Fruit fly (Drosophila melanogaster) whole organism, embryonic: ENCODE data around the gene Rpt4.

ENCODE experiments used
- B-H1 ChIP-seq: fragments of 200-800 bp; sonication (Bioruptor generic); IDR thresholded peaks from 3 replicates; pipeline ENCODE4 v1.3.6; 2022; ENCODE audit warnings: missing biosample characterization, missing genetic modification characterization
- CG10366 ChIP-seq: fragments of 200-800 bp; sonication (Bioruptor generic); IDR thresholded peaks from 2 replicates; pipeline ENCODE4 v1.3.6; 2022; ENCODE audit warnings: missing biosample characterization, missing genetic modification characterization
- CG11504 ChIP-seq: fragments of 200-800 bp; sonication (Bioruptor generic); optimal IDR thresholded peaks from 3 replicates; lab custom pipeline; 2019; ENCODE audit warnings: missing biosample characterization, mild to moderate bottlenecking, missing genetic modification characterization, moderate library complexity
- CG12219 ChIP-seq: fragments of 200-800 bp; sonication (Bioruptor generic); optimal IDR thresholded peaks from 3 replicates; lab custom pipeline; 2018; ENCODE audit warnings: missing biosample characterization, mild to moderate bottlenecking, missing genetic modification characterization
- CG12236 ChIP-seq: fragments of 200-800 bp; sonication (Bioruptor generic); optimal IDR thresholded peaks from 2 replicates; lab custom pipeline; 2016; ENCODE audit warnings: missing biosample characterization, missing genetic modification characterization
- CG15514 ChIP-seq: fragments of 200-800 bp; sonication (Bioruptor generic); optimal IDR thresholded peaks from 3 replicates; lab custom pipeline; 2017; ENCODE audit warnings: missing biosample characterization, missing genetic modification characterization, mild to moderate bottlenecking, moderate library complexity, missing genetic modification reagents
- CG15696 ChIP-seq: fragments of 200-800 bp; sonication (Bioruptor generic); optimal IDR thresholded peaks from 2 replicates; lab custom pipeline; 2019; ENCODE audit warnings: missing biosample characterization, mild to moderate bottlenecking, missing genetic modification characterization, moderate library complexity
- CG1647 ChIP-seq: fragments of 200-800 bp; sonication (Bioruptor generic); optimal IDR thresholded peaks from 3 replicates; lab custom pipeline; 2016; ENCODE audit warnings: missing biosample characterization, missing genetic modification characterization
- CG17328 ChIP-seq: fragments of 200-800 bp; sonication (Bioruptor generic); IDR thresholded peaks from 2 replicates; pipeline ENCODE4 v1.3.6; 2022; ENCODE audit warnings: missing biosample characterization, missing genetic modification characterization
- CG2116 ChIP-seq: fragments of 200-800 bp; sonication (Bioruptor generic); optimal IDR thresholded peaks from 3 replicates; lab custom pipeline; 2018; ENCODE audit warnings: missing biosample characterization, mild to moderate bottlenecking, missing genetic modification characterization
- CG32767 ChIP-seq: fragments of 200-800 bp; sonication (Bioruptor generic); IDR thresholded peaks from 2 replicates; pipeline ENCODE4 v1.3.6; 2022; ENCODE audit warnings: missing biosample characterization, missing genetic modification characterization
- CG33213 ChIP-seq: fragments of 200-800 bp; sonication (Bioruptor generic); optimal IDR thresholded peaks from 3 replicates; lab custom pipeline; 2016; ENCODE audit warnings: missing biosample characterization, missing genetic modification characterization
- CG34224 ChIP-seq: fragments of 200-800 bp; sonication (Bioruptor generic); IDR thresholded peaks from 3 replicates; pipeline ENCODE4 v1.3.6; 2022; ENCODE audit warnings: missing biosample characterization, missing genetic modification characterization; ENCODE audit not compliant: partially characterized antibody
- CG34422 ChIP-seq: fragments of 200-800 bp; sonication (Bioruptor generic); IDR thresholded peaks from 3 replicates; pipeline ENCODE4 v1.3.6; 2022; ENCODE audit warnings: missing biosample characterization, missing genetic modification characterization
- CG3847 ChIP-seq: fragments of 200-800 bp; sonication (Bioruptor generic); IDR thresholded peaks from 2 replicates; pipeline ENCODE4 v1.3.6; 2022; ENCODE audit warnings: missing biosample characterization, missing genetic modification characterization
- CG42726 ChIP-seq: fragments of 200-800 bp; sonication (Bioruptor generic); IDR thresholded peaks from 2 replicates; pipeline ENCODE4 v1.3.6; 2022; ENCODE audit warnings: missing biosample characterization, missing genetic modification characterization; ENCODE audit not compliant: partially characterized antibody
- CG6813 ChIP-seq: fragments of 200-800 bp; sonication (Bioruptor generic); optimal IDR thresholded peaks from 2 replicates; lab custom pipeline; 2017; ENCODE audit warnings: missing biosample characterization, missing genetic modification characterization, mild to moderate bottlenecking, moderate library complexity, missing genetic modification reagents
- CG7928 ChIP-seq: fragments of 200-800 bp; sonication (Bioruptor generic); optimal IDR thresholded peaks from 2 replicates; lab custom pipeline; 2017; ENCODE audit warnings: missing biosample characterization, mild to moderate bottlenecking, missing genetic modification characterization
- CG8089 ChIP-seq: fragments of 200-800 bp; sonication (Bioruptor generic); optimal IDR thresholded peaks from 3 replicates; lab custom pipeline; 2016; ENCODE audit warnings: missing biosample characterization, missing genetic modification characterization
- CG8765 ChIP-seq: fragments of 200-800 bp; sonication (Bioruptor generic); IDR thresholded peaks from 2 replicates; pipeline ENCODE4 v1.3.6; 2022; ENCODE audit warnings: missing biosample characterization, missing genetic modification characterization
- CG8924 ChIP-seq: fragments of 200-800 bp; optimal IDR thresholded peaks from 3 replicates; lab custom pipeline; 2019; ENCODE audit warnings: missing biosample characterization, mild to moderate bottlenecking, missing genetic modification characterization, moderate library complexity
- CG9437 ChIP-seq: fragments of 200-800 bp; sonication (Bioruptor generic); optimal IDR thresholded peaks from 2 replicates; lab custom pipeline; 2018; ENCODE audit warnings: missing biosample characterization, mild to moderate bottlenecking, missing genetic modification characterization
- CG9797 ChIP-seq: fragments of 200-800 bp; sonication (Bioruptor generic); optimal IDR thresholded peaks from 3 replicates; lab custom pipeline; 2018; ENCODE audit warnings: missing biosample characterization, mild to moderate bottlenecking, missing genetic modification characterization
- Doc3 ChIP-seq: fragments of 200-800 bp; sonication (Bioruptor generic); IDR thresholded peaks from 3 replicates; pipeline ENCODE4 v1.3.6; 2022; ENCODE audit warnings: missing biosample characterization, missing genetic modification characterization; ENCODE audit not compliant: partially characterized antibody
- Fer1 ChIP-seq: fragments of 200-800 bp; sonication (Bioruptor generic); optimal IDR thresholded peaks from 2 replicates; lab custom pipeline; 2017; ENCODE audit warnings: missing biosample characterization, mild to moderate bottlenecking, missing genetic modification characterization
- Kr ChIP-seq: fragments of 200-800 bp; sonication (Bioruptor generic); optimal IDR thresholded peaks from 2 replicates; lab custom pipeline; 2017; ENCODE audit warnings: missing biosample characterization, mild to moderate bottlenecking, missing genetic modification characterization
- Lhr ChIP-seq: fragments of 200-800 bp; sonication (Bioruptor generic); optimal IDR thresholded peaks from 3 replicates; lab custom pipeline; 2017; ENCODE audit warnings: mild to moderate bottlenecking, missing biosample characterization, missing genetic modification reagents, missing genetic modification characterization
- MESR4 ChIP-seq: fragments of 200-800 bp; sonication (Bioruptor generic); optimal IDR thresholded peaks from 2 replicates; lab custom pipeline; 2018; ENCODE audit warnings: missing biosample characterization, mild to moderate bottlenecking, missing genetic modification characterization, moderate library complexity
- Med ChIP-seq: fragments of 200-800 bp; sonication (Bioruptor generic); peaks from one replicate; lab custom pipeline; 2016; ENCODE audit warnings: missing biosample characterization, missing genetic modification characterization, mild to moderate bottlenecking, inconsistent platforms, moderate library complexity
- Pdp1 ChIP-seq, 2 experiments: fragments of 200-800 bp; sonication (Bioruptor generic); optimal IDR thresholded peaks; 3 replicates each; lab custom pipeline; 2016; ENCODE audit warnings: missing biosample characterization in 2 of 2, missing genetic modification characterization in 2 of 2, mild to moderate bottlenecking in 1 of 2, moderate library complexity in 1 of 2
- Rfx ChIP-seq: fragments of 200-800 bp; sonication (Bioruptor generic); IDR thresholded peaks from 2 replicates; pipeline ENCODE4 v1.3.6; 2022; ENCODE audit warnings: missing biosample characterization, missing genetic modification characterization
- amos ChIP-seq: fragments of 200-800 bp; sonication (Bioruptor generic); IDR thresholded peaks from 2 replicates; pipeline ENCODE4 v1.3.6; 2022; ENCODE audit warnings: missing biosample characterization, missing genetic modification characterization; ENCODE audit not compliant: partially characterized antibody
- ash1 ChIP-seq: fragments of 200-800 bp; sonication (Bioruptor generic); optimal IDR thresholded peaks from 2 replicates; lab custom pipeline; 2018; ENCODE audit warnings: missing biosample characterization, mild to moderate bottlenecking, missing genetic modification characterization
- bbx ChIP-seq: fragments of 200-800 bp; sonication (Bioruptor generic); IDR thresholded peaks from 2 replicates; pipeline ENCODE4 v1.3.6; 2022; ENCODE audit warnings: missing biosample characterization, missing genetic modification characterization; ENCODE audit not compliant: partially characterized antibody
- ewg ChIP-seq: fragments of 200-800 bp; sonication (Bioruptor generic); optimal IDR thresholded peaks from 3 replicates; lab custom pipeline; 2017; ENCODE audit warnings: mild to moderate bottlenecking, missing biosample characterization, missing genetic modification reagents, missing genetic modification characterization
- pita ChIP-seq: fragments of 200-800 bp; sonication (Bioruptor generic); optimal IDR thresholded peaks from 2 replicates; lab custom pipeline; 2017; ENCODE audit warnings: missing biosample characterization, mild to moderate bottlenecking, missing genetic modification characterization
- pnt ChIP-seq: fragments of 200-800 bp; sonication (Bioruptor generic); optimal IDR thresholded peaks from 3 replicates; lab custom pipeline; 2016; ENCODE audit warnings: missing biosample characterization, missing genetic modification characterization
- pros ChIP-seq: fragments of 200-800 bp; sonication (Bioruptor generic); optimal IDR thresholded peaks from 3 replicates; lab custom pipeline; 2019; ENCODE audit warnings: missing biosample characterization, mild to moderate bottlenecking, missing genetic modification characterization, moderate library complexity
- row ChIP-seq: fragments of 200-800 bp; sonication (Bioruptor generic); IDR thresholded peaks from 3 replicates; pipeline ENCODE4 v1.3.6; 2022; ENCODE audit warnings: missing biosample characterization, missing genetic modification characterization
- sd ChIP-seq: fragments of 200-800 bp; sonication (Bioruptor generic); optimal IDR thresholded peaks from 3 replicates; lab custom pipeline; 2018; ENCODE audit warnings: missing biosample characterization, mild to moderate bottlenecking, missing genetic modification characterization, moderate library complexity
- sens ChIP-seq: fragments of 200-800 bp; sonication (Bioruptor generic); peaks from one replicate; lab custom pipeline; 2016; ENCODE audit warnings: missing biosample characterization, missing genetic modification characterization
- sim ChIP-seq: fragments of 200-800 bp; sonication (Bioruptor generic); IDR thresholded peaks from 2 replicates; pipeline ENCODE4 v1.3.6; 2022; ENCODE audit warnings: missing biosample characterization, missing genetic modification characterization
- sqz ChIP-seq: fragments of 200-800 bp; sonication (Bioruptor generic); optimal IDR thresholded peaks from 3 replicates; lab custom pipeline; 2018; ENCODE audit warnings: missing biosample characterization, mild to moderate bottlenecking, missing genetic modification characterization
- stwl ChIP-seq: fragments of 200-800 bp; sonication (Bioruptor generic); optimal IDR thresholded peaks from 3 replicates; lab custom pipeline; 2018; ENCODE audit warnings: missing biosample characterization, mild to moderate bottlenecking, missing genetic modification characterization, moderate library complexity
- sug ChIP-seq: fragments of 200-800 bp; optimal IDR thresholded peaks from 2 replicates; lab custom pipeline; 2019; ENCODE audit warnings: missing biosample characterization, mild to moderate bottlenecking, missing genetic modification characterization, moderate library complexity
- tap ChIP-seq: fragments of 200-800 bp; optimal IDR thresholded peaks from 3 replicates; lab custom pipeline; 2019; ENCODE audit warnings: missing biosample characterization, mild to moderate bottlenecking, missing genetic modification characterization, moderate library complexity
- twi ChIP-seq: fragments of 200-800 bp; optimal IDR thresholded peaks from 2 replicates; lab custom pipeline; 2019; ENCODE audit warnings: missing biosample characterization, mild to moderate bottlenecking, missing genetic modification characterization, moderate library complexity
- unc-4 ChIP-seq: fragments of 200-800 bp; sonication (Bioruptor generic); IDR thresholded peaks from 2 replicates; pipeline ENCODE4 v1.3.6; 2022; ENCODE audit warnings: missing biosample characterization, missing genetic modification characterization; ENCODE audit not compliant: partially characterized antibody
- zen2 ChIP-seq: fragments of 200-800 bp; sonication (Bioruptor generic); IDR thresholded peaks from 3 replicates; pipeline ENCODE4 v1.3.6; 2022; ENCODE audit warnings: missing biosample characterization, missing genetic modification characterization; ENCODE audit not compliant: partially characterized antibody

Rpt4 gene

dm6 chrX:6291083-6291699 is at the start of gene Rpt4, which contains the start of gene mldr (continued):
- TF ChIP-seq CG1647 (GFP tag; lab: Kevin White, UChicago) (no peak), pnt (no peak), Pdp1 (GFP tag; optimal IDR thresholded peaks at IDR 0.05; lab: Kevin White, UChicago) (peak in 1 of 2 experiments; percentile 52), CG8924 (tag; lab: Kevin White, UChicago) (peak; percentile 10), sd (no peak), Kr (GFP tag; lab: Kevin White, UChicago) (no peak), bbx (no peak), amos (GFP tag; lab: Robert Waterston, UW) (peak; percentile 14; the same call in 1 of the 2 replicates), CG32767 (GFP tag; lab: Robert Waterston, UW) (no peak), sug (tag; lab: Kevin White, UChicago) (peak; percentile 0), zen2 (GFP tag; lab: Robert Waterston, UW) (no peak), tap (no peak), sqz (no peak), CG8089 (no peak), CG15696 (tag; lab: Kevin White, UChicago) (no peak), twi (tag; lab: Kevin White, UChicago) (no peak), CG7928 (GFP tag; lab: Kevin White, UChicago) (peak; percentile 38), CG9437 (GFP tag; lab: Kevin White, UChicago) (no peak), CG12219 (GFP tag; lab: Kevin White, UChicago) (no peak), Fer1 (GFP tag; lab: Kevin White, UChicago) (peak; percentile 12), pita (peak; percentile 60), Med (GFP tag; lab: Kevin White, UChicago) (peak; percentile 80), ash1 (GFP tag; lab: Kevin White, UChicago) (no peak), CG12236 (GFP tag; lab: Kevin White, UChicago) (no peak), Rfx (GFP tag; lab: Robert Waterston, UW) (0 out of 2 replicates have a peak, but pooled peaks have one; percentile 16), pros (GFP tag; lab: Kevin White, UChicago) (no peak), row (no peak; the same call in 2 of the 3 replicates), CG6813 (no peak), CG34422 (GFP tag; lab: Robert Waterston, UW) (peak; percentile 70; the same call in 1 of the 3 replicates), sens (GFP tag; lab: Kevin White, UChicago) (peak; percentile 58), CG15514 (GFP tag; lab: Kevin White, UChicago) (peak; percentile 57), MESR4 (peak; percentile 77), CG42726 (GFP tag; lab: Robert Waterston, UW) (0 out of 2 replicates have a peak, but pooled peaks have one; percentile 28), CG2116 (peak; percentile 12), CG33213 (GFP tag; lab: Kevin White, UChicago) (peak; percentile 38), CG9797 (GFP tag; lab: Kevin White, UChicago) (peak; percentile 93), stwl (tag; lab: Kevin White, UChicago) (peak; percentile 38), Lhr (GFP tag; lab: Kevin White, UChicago) (peak; percentile 68), CG17328 (GFP tag; lab: Robert Waterston, UW) (no peak), CG10366 (GFP tag; lab: Robert Waterston, UW) (no peak), CG34224 (peak; percentile 44; the same call in 1 of the 3 replicates), B-H1 (GFP tag; lab: Robert Waterston, UW) (no peak), unc-4 (GFP tag; lab: Robert Waterston, UW) (peak; percentile 41), ewg (GFP tag; lab: Kevin White, UChicago) (peak; percentile 32), Doc3 (GFP tag; lab: Robert Waterston, UW) (no peak), CG8765 (no peak), sim (no peak), CG3847 (GFP tag; lab: Robert Waterston, UW) (peak; percentile 59), CG11504 (tag; lab: Kevin White, UChicago) (no peak)
